Worm (Caenorhabditis elegans): Measurements from ENCODE around the gene nhr-47.

- TF ChIP-seq lsl-1 (GFP tag; optimal IDR thresholded peaks at IDR 0.05) = no peak
- TF ChIP-seq pha-4 (tag; optimal IDR thresholded peaks at IDR 0.05) = no peak
- no peak for TF ChIP-seq D2030.7 (GFP tag; IDR thresholded peaks at IDR 0.05)
- no peak for TF ChIP-seq hlh-26 (GFP tag; conservative IDR thresholded peaks at IDR 0.05)
Measured at ce11 chrV:5459806-5460205, 45.2 kb upstream of the nhr-47 start, which contains the start of gene ZC317.2.
